Fruit fly (Drosophila melanogaster): ENCODE measurements around the gene CG34180.

CG34180 gene

dm6 chr2L:6081134-6081832 is 21.0 kb downstream of the CG34180 start (continued):
- TF ChIP-seq CG7368 (GFP tag; optimal IDR thresholded peaks at IDR 0.05) (no peak), cyc (GFP tag; optimal IDR thresholded peaks at IDR 0.05) (no peak), Eip78C (GFP tag) (peak; percentile 93), OdsH (GFP tag; optimal IDR thresholded peaks at IDR 0.05) (no peak)

- TF ChIP-seq CG8319 (GFP tag; optimal IDR thresholded peaks at IDR 0.05) (no peak), pdm3 (GFP tag; optimal IDR thresholded peaks at IDR 0.05) (no peak), CG6854 (GFP tag; optimal IDR thresholded peaks at IDR 0.05) (peak; percentile 13), Sox14 (GFP tag; optimal IDR thresholded peaks at IDR 0.05) (peak; percentile 41), svp (GFP tag) (peak; percentile 68), fd85E (GFP tag; optimal IDR thresholded peaks at IDR 0.05) (no peak), Eip93F (GFP tag; optimal IDR thresholded peaks at IDR 0.05) (no peak), Blimp-1 (GFP tag; optimal IDR thresholded peaks at IDR 0.05) (peak; percentile 54), Gug (GFP tag; IDR thresholded peaks at IDR 0.05) (no peak), Sox15 (GFP tag; optimal IDR thresholded peaks at IDR 0.05) (no peak), lz (GFP tag; optimal IDR thresholded peaks at IDR 0.05) (no peak), vri (GFP tag; optimal IDR thresholded peaks at IDR 0.05) (peak; percentile 84), Met (GFP tag; optimal IDR thresholded peaks at IDR 0.05) (peak; percentile 90), CG31627 (GFP tag; optimal IDR thresholded peaks at IDR 0.05) (no peak), Sox102F (GFP tag; optimal IDR thresholded peaks at IDR 0.05) (no peak), Eip78C (GFP tag) (peak; percentile 71), CG34406 (GFP tag; optimal IDR thresholded peaks at IDR 0.05) (no peak), ss (GFP tag; optimal IDR thresholded peaks at IDR 0.05) (no peak), esn (GFP tag; optimal IDR thresholded peaks at IDR 0.05) (no peak), CG11902 (GFP tag; optimal IDR thresholded peaks at IDR 0.05) (no peak), Hr38 (GFP tag; optimal IDR thresholded peaks at IDR 0.05) (no peak), CG9139 (GFP tag; optimal IDR thresholded peaks at IDR 0.05) (no peak), CG1621 (tag; optimal IDR thresholded peaks at IDR 0.05) (no peak), CG8632 (GFP tag; optimal IDR thresholded peaks at IDR 0.05) (no peak)
Observed at dm6 chr2L:6082157-6082645, 21.9 kb downstream of the CG34180 start, which contains the start of gene Kr-h1. Gene Kr-h1, plus strand, starts transcription at chr2L:6082603.

- TF ChIP-seq Gug (GFP tag; IDR thresholded peaks at IDR 0.05): no peak
- TF ChIP-seq CG6276 (GFP tag; optimal IDR thresholded peaks at IDR 0.05): no peak
- no peak for TF ChIP-seq topi (GFP tag; optimal IDR thresholded peaks at IDR 0.05)
- TF ChIP-seq Met (GFP tag; optimal IDR thresholded peaks at IDR 0.05): no peak
- TF ChIP-seq Eip78C (GFP tag): peak; percentile 59
- no peak for TF ChIP-seq CG10669 (GFP tag; optimal IDR thresholded peaks at IDR 0.05)
- TF ChIP-seq CG8632 (GFP tag; optimal IDR thresholded peaks at IDR 0.05): no peak
- peak; percentile 94 for TF ChIP-seq fkh (GFP tag; optimal IDR thresholded peaks at IDR 0.05)
- peak; percentile 39 for TF ChIP-seq CG16779 (tag; optimal IDR thresholded peaks at IDR 0.05)
- TF ChIP-seq vri (GFP tag; optimal IDR thresholded peaks at IDR 0.05): peak; percentile 82
- no peak for TF ChIP-seq CG32006 (GFP tag; optimal IDR thresholded peaks at IDR 0.05)
- TF ChIP-seq svp (GFP tag): peak; percentile 35
- no peak for TF ChIP-seq cyc (GFP tag; optimal IDR thresholded peaks at IDR 0.05)
- no peak for TF ChIP-seq spab (GFP tag; optimal IDR thresholded peaks at IDR 0.05)
- no peak for TF ChIP-seq esn (GFP tag; optimal IDR thresholded peaks at IDR 0.05)
- no peak for TF ChIP-seq achi (GFP tag; optimal IDR thresholded peaks at IDR 0.05)
Observed at dm6 chr2L:6082936-6083627, 22.8 kb downstream of the CG34180 start.
